Fruit fly (Drosophila melanogaster) whole organism, embryonic: Measurements from ENCODE around the gene gammaTub37C.

Experiments
- Asciz ChIP-seq: fragments of 200-800 bp; sonication (Bioruptor generic); optimal IDR thresholded peaks from 2 replicates; lab custom pipeline; 2017; ENCODE audit warnings: missing biosample characterization, mild to moderate bottlenecking, missing genetic modification characterization, missing genetic modification reagents
- Atf3 ChIP-seq: fragments of 200-800 bp; sonication (Bioruptor generic); optimal IDR thresholded peaks from 3 replicates; lab custom pipeline; 2016; ENCODE audit warnings: missing biosample characterization, missing genetic modification characterization
- CG10267 ChIP-seq: fragments of 200-800 bp; sonication (Bioruptor generic); optimal IDR thresholded peaks from 2 replicates; lab custom pipeline; 2018; ENCODE audit warnings: missing biosample characterization, mild to moderate bottlenecking, missing genetic modification characterization, moderate library complexity
- CG10274 ChIP-seq: fragments of 200-800 bp; sonication (Bioruptor generic); optimal IDR thresholded peaks from 3 replicates; lab custom pipeline; 2017; ENCODE audit warnings: missing biosample characterization, mild to moderate bottlenecking, missing genetic modification characterization
- CG10462 ChIP-seq: fragments of 200-800 bp; sonication (Bioruptor generic); optimal IDR thresholded peaks from 2 replicates; lab custom pipeline; 2016; ENCODE audit warnings: missing biosample characterization, missing genetic modification characterization
- CG10979 ChIP-seq: fragments of 200-800 bp; sonication (Bioruptor generic); optimal IDR thresholded peaks from 2 replicates; lab custom pipeline; 2018; ENCODE audit warnings: missing biosample characterization, mild to moderate bottlenecking, missing genetic modification characterization, moderate library complexity
- CG12769 ChIP-seq: fragments of 200-800 bp; sonication (Bioruptor generic); optimal IDR thresholded peaks from 2 replicates; lab custom pipeline; 2019; ENCODE audit warnings: missing biosample characterization, mild to moderate bottlenecking, missing genetic modification characterization, moderate library complexity
- CG13775 ChIP-seq: fragments of 200-800 bp; sonication (Bioruptor generic); optimal IDR thresholded peaks from 3 replicates; lab custom pipeline; 2017; ENCODE audit warnings: missing biosample characterization, mild to moderate bottlenecking, missing genetic modification characterization
- CG14710 ChIP-seq: fragments of 200-800 bp; sonication (Bioruptor generic); optimal IDR thresholded peaks from 3 replicates; lab custom pipeline; 2019; ENCODE audit warnings: missing biosample characterization, mild to moderate bottlenecking, missing genetic modification characterization, moderate library complexity
- CG17328 ChIP-seq: fragments of 200-800 bp; sonication (Bioruptor generic); IDR thresholded peaks from 2 replicates; pipeline ENCODE4 v1.3.6; 2022; ENCODE audit warnings: missing biosample characterization, missing genetic modification characterization
- CG17361 ChIP-seq: fragments of 200-800 bp; sonication (Bioruptor generic); IDR thresholded peaks from 3 replicates; pipeline ENCODE4 v1.3.6; 2022; ENCODE audit warnings: missing biosample characterization, missing genetic modification characterization
- CG17802 ChIP-seq: fragments of 200-800 bp; sonication (Bioruptor generic); optimal IDR thresholded peaks from 2 replicates; lab custom pipeline; 2018; ENCODE audit warnings: missing biosample characterization, mild to moderate bottlenecking, missing genetic modification characterization, moderate library complexity
- CG18262 ChIP-seq: fragments of 200-800 bp; optimal IDR thresholded peaks from 3 replicates; lab custom pipeline; 2019; ENCODE audit warnings: missing biosample characterization, mild to moderate bottlenecking, missing genetic modification characterization, moderate library complexity
- CG2199 ChIP-seq: fragments of 200-800 bp; sonication (Bioruptor generic); IDR thresholded peaks from 3 replicates; pipeline ENCODE4 v1.3.6; 2022; ENCODE audit warnings: missing biosample characterization, missing genetic modification characterization
- CG2712 ChIP-seq: fragments of 200-800 bp; optimal IDR thresholded peaks from 3 replicates; lab custom pipeline; 2019; ENCODE audit warnings: missing biosample characterization, mild to moderate bottlenecking, missing genetic modification characterization, moderate library complexity
- CG30403 ChIP-seq: fragments of 200-800 bp; sonication (Bioruptor generic); optimal IDR thresholded peaks from 3 replicates; lab custom pipeline; 2016; ENCODE audit warnings: missing biosample characterization, missing genetic modification characterization
- CG3163 ChIP-seq: fragments of 200-800 bp; sonication (Bioruptor generic); optimal IDR thresholded peaks from 3 replicates; lab custom pipeline; 2016; ENCODE audit warnings: missing biosample characterization, missing genetic modification characterization
- CG3847 ChIP-seq: fragments of 200-800 bp; sonication (Bioruptor generic); IDR thresholded peaks from 2 replicates; pipeline ENCODE4 v1.3.6; 2022; ENCODE audit warnings: missing biosample characterization, missing genetic modification characterization
- CG5245 ChIP-seq: fragments of 200-800 bp; sonication (Bioruptor generic); optimal IDR thresholded peaks from 3 replicates; lab custom pipeline; 2016; ENCODE audit warnings: missing biosample characterization, missing genetic modification characterization
- CG7357 ChIP-seq: fragments of 200-800 bp; sonication (Bioruptor generic); IDR thresholded peaks from 3 replicates; pipeline ENCODE4 v1.3.6; 2022; ENCODE audit warnings: missing biosample characterization, missing genetic modification characterization
- CG7556 ChIP-seq: fragments of 200-800 bp; sonication (Bioruptor generic); optimal IDR thresholded peaks from 2 replicates; lab custom pipeline; 2017; ENCODE audit warnings: missing biosample characterization, mild to moderate bottlenecking, missing genetic modification characterization
- CG7786 ChIP-seq: fragments of 200-800 bp; sonication (Bioruptor generic); optimal IDR thresholded peaks from 2 replicates; lab custom pipeline; 2016; ENCODE audit warnings: missing biosample characterization, missing genetic modification characterization
- CG7928 ChIP-seq: fragments of 200-800 bp; sonication (Bioruptor generic); optimal IDR thresholded peaks from 2 replicates; lab custom pipeline; 2017; ENCODE audit warnings: missing biosample characterization, mild to moderate bottlenecking, missing genetic modification characterization
- CG7963 ChIP-seq: fragments of 200-800 bp; sonication (Bioruptor generic); IDR thresholded peaks from 3 replicates; pipeline ENCODE4 v1.3.6; 2022; ENCODE audit warnings: missing biosample characterization, missing genetic modification characterization; ENCODE audit not compliant: partially characterized antibody
- CG8388 ChIP-seq: fragments of 200-800 bp; sonication (Bioruptor generic); optimal IDR thresholded peaks from 2 replicates; lab custom pipeline; 2019; ENCODE audit warnings: missing biosample characterization, mild to moderate bottlenecking, missing genetic modification characterization, moderate library complexity
- CG8924 ChIP-seq: fragments of 200-800 bp; optimal IDR thresholded peaks from 3 replicates; lab custom pipeline; 2019; ENCODE audit warnings: missing biosample characterization, mild to moderate bottlenecking, missing genetic modification characterization, moderate library complexity
- CG8944 ChIP-seq: fragments of 200-800 bp; sonication (Bioruptor generic); optimal IDR thresholded peaks from 3 replicates; lab custom pipeline; 2016; ENCODE audit warnings: missing biosample characterization, missing genetic modification characterization
- CG9727 ChIP-seq: fragments of 200-800 bp; sonication (Bioruptor generic); optimal IDR thresholded peaks from 3 replicates; lab custom pipeline; 2017; ENCODE audit warnings: missing biosample characterization, mild to moderate bottlenecking, missing genetic modification characterization
- CG9876 ChIP-seq: fragments of 200-800 bp; sonication (Bioruptor generic); optimal IDR thresholded peaks from 2 replicates; lab custom pipeline; 2016; ENCODE audit warnings: missing biosample characterization, missing genetic modification characterization
- Kr ChIP-seq: fragments of 200-800 bp; sonication (Bioruptor generic); optimal IDR thresholded peaks from 2 replicates; lab custom pipeline; 2017; ENCODE audit warnings: missing biosample characterization, mild to moderate bottlenecking, missing genetic modification characterization
- Mad ChIP-seq: fragments of 200-800 bp; sonication (Bioruptor generic); optimal IDR thresholded peaks from 2 replicates; lab custom pipeline; 2016; ENCODE audit warnings: missing biosample characterization, missing genetic modification characterization
- Max ChIP-seq: fragments of 200-800 bp; sonication (Bioruptor generic); optimal IDR thresholded peaks from 2 replicates; lab custom pipeline; 2016; ENCODE audit warnings: missing biosample characterization, mild to moderate bottlenecking, missing genetic modification characterization
- Med ChIP-seq: fragments of 200-800 bp; sonication (Bioruptor generic); peaks from one replicate; lab custom pipeline; 2016; ENCODE audit warnings: missing biosample characterization, missing genetic modification characterization, mild to moderate bottlenecking, inconsistent platforms, moderate library complexity
- Optix ChIP-seq: fragments of 200-800 bp; sonication (Bioruptor generic); IDR thresholded peaks from 3 replicates; pipeline ENCODE4 v1.3.6; 2022; ENCODE audit warnings: missing biosample characterization, missing genetic modification characterization
- Pdp1 ChIP-seq, 2 experiments: fragments of 200-800 bp; sonication (Bioruptor generic); optimal IDR thresholded peaks; 3 replicates each; lab custom pipeline; 2016; ENCODE audit warnings: missing biosample characterization in 2 of 2, missing genetic modification characterization in 2 of 2, mild to moderate bottlenecking in 1 of 2, moderate library complexity in 1 of 2
- bowl ChIP-seq: fragments of 200-800 bp; sonication (Bioruptor generic); IDR thresholded peaks from 2 replicates; pipeline ENCODE4 v1.3.6; 2022; ENCODE audit warnings: missing biosample characterization, missing genetic modification characterization
- dimm ChIP-seq: fragments of 200-800 bp; sonication (Bioruptor generic); IDR thresholded peaks from 2 replicates; pipeline ENCODE4 v1.3.6; 2022; ENCODE audit warnings: missing biosample characterization, missing genetic modification characterization
- fu2 ChIP-seq: fragments of 200-800 bp; sonication (Bioruptor generic); optimal IDR thresholded peaks from 2 replicates; lab custom pipeline; 2016; ENCODE audit warnings: missing biosample characterization, missing genetic modification characterization
- gem ChIP-seq: fragments of 200-800 bp; sonication (Bioruptor generic); optimal IDR thresholded peaks from 2 replicates; lab custom pipeline; 2019; ENCODE audit warnings: missing biosample characterization, mild to moderate bottlenecking, missing genetic modification characterization, moderate library complexity
- h ChIP-seq: fragments of >200 bp; optimal IDR thresholded peaks from 2 replicates; lab custom pipeline; 2017
- hkb ChIP-seq, 2 experiments: fragments of 200-800 bp in 1 of 2; fragments of >200 bp in 1 of 2; sonication (Bioruptor generic) in 1 of 2; IDR thresholded peaks in 1 of 2; optimal IDR thresholded peaks in 1 of 2; 2 replicates each; pipeline versions ENCODE4 v1.3.6 to Lab custom; 2017 to 2022; ENCODE audit warnings: missing biosample characterization in 1 of 2, missing genetic modification characterization in 1 of 2
- kah ChIP-seq: fragments of 200-800 bp; sonication (Bioruptor generic); optimal IDR thresholded peaks from 2 replicates; lab custom pipeline; 2018; ENCODE audit warnings: missing biosample characterization, mild to moderate bottlenecking, missing genetic modification characterization
- luna ChIP-seq: fragments of 200-800 bp; sonication (Bioruptor generic); optimal IDR thresholded peaks from 2 replicates; lab custom pipeline; 2016; ENCODE audit warnings: missing biosample characterization, missing genetic modification characterization
- mld ChIP-seq: fragments of 200-800 bp; sonication (Bioruptor generic); IDR thresholded peaks from 3 replicates; pipeline ENCODE4 v1.3.6; 2022; ENCODE audit warnings: missing biosample characterization, missing genetic modification characterization; ENCODE audit not compliant: partially characterized antibody
- otp ChIP-seq: fragments of 200-800 bp; sonication (Bioruptor generic); IDR thresholded peaks from 3 replicates; pipeline ENCODE4, ENCODE4 v1.3.6; 2022; ENCODE audit warnings: missing biosample characterization, missing genetic modification characterization
- pan ChIP-seq, 4 experiments: fragments of >200 bp in 3 of 4; fragments of 200-800 bp in 1 of 4; sonication (Bioruptor generic) in 1 of 4; optimal IDR thresholded peaks in 3 of 4; IDR thresholded peaks in 1 of 4; 2 replicates each; pipeline versions ENCODE4 v1.3.6 to Lab custom; 2017 to 2022; ENCODE audit warnings: missing biosample characterization in 2 of 4, missing genetic modification characterization in 2 of 4, mixed read lengths in 1 of 4
- prd ChIP-seq, 3 experiments: fragments of >200 bp in 2 of 3; fragments of 200-800 bp in 1 of 3; sonication (Bioruptor generic) in 1 of 3; optimal IDR thresholded peaks in 2 of 3; IDR thresholded peaks in 1 of 3; 2 replicates in 2 of 3; 3 replicates in 1 of 3; pipeline versions ENCODE4 v1.3.6 to Lab custom; 2017 to 2022; ENCODE audit warnings: missing biosample characterization in 1 of 3, missing genetic modification characterization in 1 of 3
- stwl ChIP-seq: fragments of 200-800 bp; sonication (Bioruptor generic); optimal IDR thresholded peaks from 3 replicates; lab custom pipeline; 2018; ENCODE audit warnings: missing biosample characterization, mild to moderate bottlenecking, missing genetic modification characterization, moderate library complexity
- zen ChIP-seq: fragments of 200-800 bp; sonication (Bioruptor generic); optimal IDR thresholded peaks from 3 replicates; lab custom pipeline; 2018; ENCODE audit warnings: missing biosample characterization, mild to moderate bottlenecking, missing genetic modification characterization, moderate library complexity

Gene gammaTub37C

dm6 chr2L:19219473-19219872, 33.9 kb upstream of the gammaTub37C start:
- TF ChIP-seq stwl (peak; percentile 15), CG10979 (tag; lab: Kevin White, UChicago) (peak; percentile 59), Max (GFP tag; lab: Kevin White, UChicago) (no peak), kah (peak; percentile 59), fu2 (GFP tag; lab: Kevin White, UChicago) (no peak), CG7357 (GFP tag; lab: Robert Waterston, UW) (no peak), CG12769 (tag; lab: Kevin White, UChicago) (no peak), Atf3 (GFP tag; lab: Kevin White, UChicago) (no peak), CG7928 (GFP tag; lab: Kevin White, UChicago) (no peak), CG8944 (GFP tag; lab: Kevin White, UChicago) (no peak), CG5245 (GFP tag; lab: Kevin White, UChicago) (no peak), mld (no peak), h (no peak), CG17328 (peak; percentile 64), Mad (GFP tag; lab: Kevin White, UChicago) (no peak), CG8924 (tag; lab: Kevin White, UChicago) (peak; percentile 50), CG2712 (tag; lab: Kevin White, UChicago) (peak; percentile 71), dimm (GFP tag; lab: Robert Waterston, UW) (no peak), pan (optimal IDR thresholded peaks at IDR 0.05; lab: Kevin White, UChicago) (peak in 1 of 2 experiments; percentile 75), pan (GFP tag; optimal IDR thresholded peaks at IDR 0.05 in 1 of 2, IDR thresholded peaks at IDR 0.05 in 1 of 2) (peak in 1 of 2 experiments; percentile 66), CG10274 (GFP tag; lab: Kevin White, UChicago) (no peak), CG13775 (peak; percentile 31), CG9876 (GFP tag; lab: Kevin White, UChicago) (no peak), Kr (GFP tag; lab: Kevin White, UChicago) (peak; percentile 27), CG7556 (GFP tag; lab: Kevin White, UChicago) (no peak), gem (peak; percentile 54), CG18262 (tag; lab: Kevin White, UChicago) (peak; percentile 63), Optix (GFP tag; lab: Robert Waterston, UW) (no peak), CG17802 (tag; lab: Kevin White, UChicago) (no peak), CG3163 (no peak), Med (peak; percentile 56), Asciz (GFP tag; lab: Kevin White, UChicago) (no peak), prd (optimal IDR thresholded peaks at IDR 0.05; lab: Kevin White, UChicago) (no peak), prd (GFP tag; IDR thresholded peaks at IDR 0.05; lab: Robert Waterston, UW) (peak; percentile 63; the same call in 2 of the 3 replicates), CG7786 (GFP tag; lab: Kevin White, UChicago) (no peak), otp (GFP tag; lab: Robert Waterston, UW) (0 out of 3 replicates have a peak, but pooled peaks have one; percentile 15), luna (GFP tag; lab: Kevin White, UChicago) (no peak), hkb (optimal IDR thresholded peaks at IDR 0.05; lab: Kevin White, UChicago) (no peak), hkb (GFP tag; IDR thresholded peaks at IDR 0.05; lab: Robert Waterston, UW) (no peak), CG9727 (peak; percentile 77), CG14710 (peak; percentile 46), CG2199 (GFP tag; lab: Robert Waterston, UW) (no peak), CG3847 (GFP tag; lab: Robert Waterston, UW) (no peak), Pdp1 (GFP tag; optimal IDR thresholded peaks at IDR 0.05; lab: Kevin White, UChicago) (peak in 1 of 2 experiments; percentile 17), bowl (GFP tag; lab: Robert Waterston, UW) (no peak), CG10267 (tag; lab: Kevin White, UChicago) (peak; percentile 40), CG17361 (0 out of 3 replicates have a peak, but pooled peaks have one; percentile 11), zen (tag; lab: Kevin White, UChicago) (peak; percentile 4), CG10462 (GFP tag; lab: Kevin White, UChicago) (no peak), CG7963 (GFP tag; lab: Robert Waterston, UW) (0 out of 3 replicates have a peak, but pooled peaks have one; percentile 21), CG8388 (GFP tag; lab: Kevin White, UChicago) (peak; percentile 29), CG30403 (GFP tag; lab: Kevin White, UChicago) (peak; percentile 26)
